Fruit fly (Drosophila melanogaster) ovary, adult (tissue): ENCODE measurements around the gene Papss.

ENCODE experiments used
- CG17801 ChIP-seq: fragments of 200-800 bp; optimal IDR thresholded peaks from 2 replicates; lab custom pipeline; 2019; ENCODE audit warnings: missing biosample characterization, mild to moderate bottlenecking, missing genetic modification characterization, moderate library complexity; ENCODE audit not compliant: partially characterized antibody

Gene Papss

DNA sequence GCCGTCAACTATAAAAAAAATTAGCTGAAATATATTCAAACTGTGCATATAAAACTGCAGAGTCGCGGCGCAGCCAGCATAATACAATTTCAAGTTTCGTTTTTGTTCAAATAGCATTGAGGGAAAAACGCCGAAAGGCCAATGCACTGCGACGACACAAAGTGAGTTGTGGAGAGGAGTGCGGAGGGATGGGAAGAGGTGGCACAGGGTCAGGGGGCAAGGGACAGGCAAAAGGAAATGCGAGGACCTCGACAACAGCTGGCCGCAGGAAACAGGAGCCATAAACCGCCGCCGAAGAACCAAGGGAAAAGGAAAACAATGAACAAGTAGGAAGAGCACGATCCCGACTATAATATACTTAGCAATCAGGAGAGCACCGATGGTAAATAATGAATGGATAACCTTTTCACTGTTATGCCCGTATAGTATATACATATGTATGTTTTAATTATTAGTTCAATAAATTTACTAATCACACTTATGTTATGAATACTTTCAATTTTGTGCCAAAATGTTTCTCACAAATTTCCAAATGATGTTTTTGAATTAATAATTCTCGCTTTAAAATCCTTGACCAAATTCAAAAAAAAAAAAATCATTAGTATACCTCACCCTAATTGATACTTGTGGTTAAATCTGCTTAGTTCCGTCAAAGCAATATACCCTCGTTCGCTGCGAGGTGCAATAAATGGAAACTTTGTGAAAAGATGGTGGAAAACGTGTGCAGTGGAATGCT is 53.6 kb downstream of the Papss start:
- TF ChIP-seq CG17801, result no peak

DNA sequence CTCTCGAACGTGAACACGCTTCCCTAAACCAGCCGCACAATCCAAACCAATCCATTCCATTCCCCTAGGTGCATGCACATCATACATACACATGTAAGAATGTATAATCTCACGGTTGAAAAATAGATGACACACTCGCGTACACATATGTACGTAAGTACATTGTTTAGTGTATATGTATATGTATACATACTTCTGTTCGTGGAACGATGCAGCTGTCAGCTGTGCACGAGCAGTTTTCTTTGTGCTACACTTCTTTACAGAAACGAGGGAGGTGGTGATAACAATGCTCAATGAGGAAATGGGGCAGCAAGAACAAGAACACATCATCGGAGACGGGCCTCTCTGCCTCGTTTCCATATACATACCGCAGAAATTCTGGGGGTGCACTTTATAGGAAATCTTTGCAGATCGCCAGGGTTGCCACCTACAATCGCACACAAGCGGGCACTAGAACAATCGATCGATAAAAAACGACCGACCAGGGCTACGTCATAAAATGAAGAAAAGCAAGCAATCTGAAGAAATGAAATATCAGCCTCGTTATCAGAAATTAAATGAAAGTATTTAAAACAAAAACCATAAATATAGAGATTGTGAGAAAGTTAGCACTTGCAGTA is 54.3 kb downstream of the Papss start:
- TF ChIP-seq CG17801, result no peak

DNA sequence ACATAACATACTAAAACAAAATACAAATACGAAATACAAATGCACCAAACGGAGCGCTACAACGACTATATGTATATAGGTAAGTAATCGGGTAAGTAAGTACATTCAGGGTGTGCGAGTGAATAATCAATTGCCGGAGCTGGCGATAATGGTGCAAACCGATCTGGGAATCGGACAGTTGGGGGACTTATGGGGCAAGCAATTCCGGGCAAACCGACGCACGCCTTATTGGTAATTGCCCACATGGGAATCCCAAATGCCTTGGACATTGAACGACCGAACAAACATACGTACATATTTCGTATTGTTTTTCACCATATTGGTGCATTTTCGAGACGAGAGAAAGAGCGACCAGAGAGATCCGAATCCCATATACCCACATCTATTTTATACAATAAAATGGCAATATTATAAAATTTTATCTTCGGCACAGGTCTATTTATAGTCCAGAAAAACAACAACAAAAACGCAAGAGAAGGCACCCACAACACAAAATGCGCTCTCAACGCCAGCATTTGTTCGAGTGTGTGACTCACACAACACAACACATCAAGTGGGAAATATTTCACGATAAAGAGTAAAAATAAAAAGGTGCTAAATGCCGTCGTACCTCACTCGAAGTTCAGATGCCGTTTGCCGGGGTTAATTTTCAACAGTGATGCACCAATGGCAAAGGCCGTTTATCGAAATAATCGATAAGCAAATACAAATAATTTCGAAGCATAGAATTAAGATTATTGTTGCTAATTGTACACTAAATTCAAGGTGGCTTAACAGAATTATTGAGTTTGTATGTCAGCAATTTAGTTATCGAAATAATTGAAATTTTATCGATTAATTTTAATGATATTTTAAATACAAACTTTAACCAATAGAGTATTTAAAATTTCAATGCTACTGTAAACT is 55.3 kb downstream of the Papss start:
- no peak for TF ChIP-seq CG17801

DNA sequence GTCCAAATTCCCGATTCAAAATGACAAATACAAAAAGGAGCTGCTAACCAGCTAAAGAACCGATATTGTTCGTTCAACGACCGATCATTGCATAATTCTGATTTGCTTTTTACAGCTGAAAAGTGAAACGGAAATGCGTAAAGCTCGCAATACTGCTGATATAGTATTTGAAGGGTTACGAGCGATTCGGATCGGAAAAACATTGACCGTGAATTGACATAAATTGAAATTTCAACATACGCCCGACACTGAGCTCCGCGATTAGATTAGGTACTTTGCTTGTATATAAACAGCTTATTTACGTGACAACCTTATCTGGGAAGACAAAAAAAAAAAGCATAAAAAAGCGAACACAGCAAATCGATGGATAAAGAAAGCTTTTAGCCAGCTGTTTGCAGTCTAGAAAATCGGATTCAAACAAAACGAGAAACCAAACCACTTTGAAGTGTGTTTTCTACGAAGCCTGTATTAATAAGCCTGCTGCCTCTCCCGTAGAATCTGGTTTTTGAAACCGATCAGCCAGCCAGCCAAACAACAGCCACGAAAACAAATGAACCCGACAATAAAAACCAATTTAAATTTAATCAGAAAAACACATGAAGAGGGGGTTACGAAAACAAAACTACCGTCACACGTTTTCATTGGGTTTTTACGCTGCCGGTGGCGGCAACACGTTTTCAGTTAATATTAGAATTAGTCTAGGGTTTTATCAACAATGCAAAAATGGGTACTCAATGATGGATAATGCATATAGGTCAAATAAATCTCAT is 56.6 kb downstream of the Papss start:
- TF ChIP-seq CG17801, result no peak

DNA sequence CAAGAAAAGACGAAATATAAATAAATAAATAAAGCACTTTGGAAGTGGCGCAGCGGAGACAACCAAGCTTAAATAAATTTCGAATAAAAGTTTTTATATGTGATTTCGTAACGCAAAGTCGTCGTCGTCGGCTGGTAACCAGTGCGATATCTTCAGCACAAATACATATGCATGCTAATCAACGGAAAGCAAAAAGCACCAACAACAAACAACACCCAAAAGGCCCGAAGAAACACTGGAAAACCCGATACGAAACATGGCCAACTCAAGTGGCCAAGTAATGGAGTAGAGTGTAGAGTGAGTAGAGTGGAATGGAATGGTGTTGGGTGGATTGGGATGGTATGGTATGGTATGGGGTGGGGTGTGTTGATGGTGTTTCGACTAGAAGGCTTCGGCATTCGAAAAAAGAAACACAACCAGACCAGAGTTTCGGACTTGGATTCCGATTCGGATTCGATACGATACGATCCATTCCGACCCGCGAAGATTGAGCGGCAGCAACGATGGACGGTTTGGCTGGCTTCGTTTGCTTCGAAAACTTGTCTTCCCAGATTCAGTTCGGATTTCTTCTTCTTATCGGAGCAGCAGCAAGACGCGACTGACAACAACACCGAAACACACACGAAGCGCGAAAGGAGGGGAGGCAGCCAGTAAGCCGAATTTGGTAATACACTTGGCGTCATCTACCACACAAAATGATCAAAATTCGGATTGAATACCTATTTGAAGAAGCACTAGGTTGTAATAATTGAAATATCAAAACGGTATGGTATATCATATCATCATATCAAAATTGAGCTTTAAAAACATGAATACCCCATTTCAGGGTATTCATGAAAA is 57.7 kb downstream of the Papss start:
- peak; percentile 50 for TF ChIP-seq CG17801

DNA sequence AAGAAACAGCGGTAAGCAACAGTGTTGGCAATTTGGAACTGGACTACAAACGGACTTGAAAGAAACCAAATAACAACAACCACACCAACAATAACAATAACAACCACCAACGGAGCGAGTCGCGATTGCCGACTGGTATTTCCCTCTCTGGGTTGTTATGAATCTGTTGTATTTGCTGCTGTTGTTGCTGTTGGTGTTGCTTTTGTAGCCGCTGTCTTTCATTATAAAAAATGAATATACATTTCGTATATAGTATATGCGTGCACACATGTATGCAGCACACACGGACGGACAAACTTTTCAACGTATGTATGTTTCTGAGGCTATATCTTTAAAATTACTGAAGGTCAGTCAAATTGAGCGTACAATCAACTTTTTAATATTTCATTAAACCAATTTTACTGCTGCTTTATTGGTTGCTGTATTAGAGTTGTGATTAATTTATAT is 58.3 kb downstream of the Papss start:
- TF ChIP-seq CG17801, result no peak

DNA sequence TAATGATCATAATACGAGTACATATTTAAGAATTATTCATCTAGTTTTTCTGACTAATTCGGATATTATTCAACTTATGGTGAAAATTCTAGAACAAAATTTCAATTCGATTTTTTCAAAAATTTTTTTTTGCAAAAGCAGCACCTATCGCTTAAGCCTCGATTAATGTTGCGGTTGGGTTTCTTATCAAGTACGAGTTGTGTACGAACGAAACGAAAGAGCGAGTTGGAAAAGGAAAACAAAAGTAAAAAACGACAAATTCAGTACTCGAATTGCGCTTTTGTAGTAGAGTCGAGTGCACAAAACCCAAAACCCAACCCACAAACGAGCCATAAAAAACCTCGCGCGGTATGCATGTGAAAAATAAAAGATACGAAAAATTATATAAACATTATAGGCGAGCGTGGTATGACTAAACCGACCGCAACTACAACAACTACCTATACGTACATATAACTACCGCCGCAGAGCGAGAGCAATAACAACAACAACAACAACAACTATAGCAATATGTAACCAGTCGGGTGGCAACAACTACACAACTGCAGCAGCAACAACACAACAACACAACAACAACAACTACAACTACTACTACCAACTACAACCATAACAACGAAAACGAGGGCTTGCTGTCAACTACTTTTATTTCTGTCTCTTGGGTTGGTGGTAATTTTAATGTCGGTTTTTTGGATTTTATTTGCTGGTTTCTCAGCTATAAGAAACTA is 59.5 kb downstream of the Papss start:
- TF ChIP-seq CG17801, result peak; percentile 25

DNA sequence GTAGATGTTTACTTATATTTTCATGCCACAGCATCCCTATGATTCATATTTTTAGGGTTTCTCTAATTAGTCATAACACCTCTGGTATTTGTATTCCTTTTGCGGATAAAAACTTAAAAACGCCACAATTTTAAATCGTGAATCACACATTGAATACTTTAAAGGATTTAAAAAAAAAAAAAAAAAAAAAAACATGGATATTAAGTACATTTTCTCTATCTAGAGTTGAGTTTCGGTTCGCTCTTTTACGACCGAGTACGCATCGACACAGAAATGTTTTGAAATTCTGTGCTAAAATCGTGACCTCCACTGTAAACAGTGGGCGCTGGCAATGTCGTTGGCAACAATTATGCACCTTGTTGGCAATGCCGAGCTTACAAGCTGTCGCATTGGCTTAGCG is 60.3 kb downstream of the Papss start:
- no peak for TF ChIP-seq CG17801

DNA sequence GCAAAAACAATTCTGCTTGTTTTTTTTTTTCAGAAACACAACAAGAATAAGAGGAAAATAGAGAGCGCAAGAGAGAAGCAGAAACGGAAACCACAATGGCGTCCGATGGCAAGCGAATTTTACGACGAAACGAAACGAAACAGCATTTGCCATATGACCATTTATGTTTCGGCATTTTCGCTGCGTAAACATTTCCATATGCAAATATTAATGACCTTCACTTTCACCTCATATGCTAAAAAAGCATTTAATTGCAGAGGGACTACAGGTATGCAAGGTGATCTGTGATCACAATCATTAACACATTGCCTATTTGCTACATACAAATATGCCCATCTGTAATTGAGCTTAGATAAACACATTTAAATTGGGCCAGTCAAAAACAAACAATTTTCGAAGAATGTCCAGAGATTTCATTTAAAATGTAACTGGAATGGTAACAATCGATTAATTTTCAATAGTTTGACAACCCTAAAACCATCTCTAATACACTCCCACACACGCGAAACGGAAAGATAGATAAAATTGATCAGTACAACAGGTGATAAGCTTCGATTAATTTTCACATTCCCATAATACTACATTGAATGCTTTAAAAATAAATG is 61.2 kb downstream of the Papss start:
- peak; percentile 59 for TF ChIP-seq CG17801

DNA sequence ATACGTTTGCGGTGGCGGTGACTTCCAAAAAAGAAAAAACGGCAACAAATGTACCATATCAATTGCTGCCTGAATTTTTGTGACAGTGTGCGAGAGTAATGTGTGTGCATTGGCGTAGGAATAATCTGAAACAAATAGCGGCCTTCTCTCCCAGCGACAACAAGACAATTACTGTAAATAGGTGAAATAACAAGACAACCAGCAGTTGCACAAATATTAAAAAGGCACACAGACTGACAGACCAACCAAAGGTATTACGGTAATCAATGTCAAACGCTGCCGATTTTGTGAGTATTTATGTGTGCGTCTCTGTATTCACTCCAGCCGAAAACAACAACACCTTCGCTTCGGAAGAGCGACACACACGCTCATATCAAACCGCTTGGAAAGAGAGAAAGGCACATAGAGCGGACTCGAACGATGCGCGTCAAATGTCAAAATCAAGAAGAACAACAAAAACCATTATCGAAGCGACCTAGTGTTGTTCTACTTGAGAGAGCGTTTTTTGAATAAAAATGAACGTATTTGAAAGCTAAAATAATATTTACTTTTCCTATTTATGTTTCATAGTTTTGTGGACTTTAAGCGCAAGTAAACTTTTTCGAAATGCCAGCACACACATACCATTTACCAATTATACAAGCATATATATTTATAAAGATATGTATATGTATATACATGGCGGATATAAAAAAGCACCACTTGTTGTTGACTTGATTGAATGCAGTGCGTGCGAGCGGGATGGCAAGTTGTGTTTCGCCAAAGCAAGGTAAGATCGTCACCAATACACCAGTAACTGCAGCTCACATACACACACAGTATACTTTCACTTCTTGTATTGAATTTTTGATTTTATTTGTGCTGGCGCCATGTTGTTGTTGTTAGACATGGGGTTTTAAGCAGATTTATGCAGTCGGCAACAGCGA is 62.0 kb downstream of the Papss start:
- TF ChIP-seq CG17801, result no peak

DNA sequence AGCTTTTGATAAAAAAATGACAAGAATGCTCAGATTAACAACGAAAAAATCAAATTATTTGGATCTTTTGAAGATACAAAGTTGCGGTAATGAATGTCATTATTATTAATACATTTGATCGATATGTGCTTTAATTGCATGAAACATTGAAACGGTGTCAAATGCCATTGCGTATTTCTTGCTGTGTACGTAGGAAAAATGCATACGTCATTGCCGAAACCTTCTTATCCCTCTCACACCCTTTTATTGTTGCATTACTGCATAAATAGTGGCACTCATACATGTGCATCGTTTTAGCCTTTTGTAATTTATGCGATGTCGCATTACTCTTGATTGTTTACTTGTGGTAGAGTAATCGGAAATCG is 62.6 kb downstream of the Papss start:
- TF ChIP-seq CG17801, result no peak

DNA sequence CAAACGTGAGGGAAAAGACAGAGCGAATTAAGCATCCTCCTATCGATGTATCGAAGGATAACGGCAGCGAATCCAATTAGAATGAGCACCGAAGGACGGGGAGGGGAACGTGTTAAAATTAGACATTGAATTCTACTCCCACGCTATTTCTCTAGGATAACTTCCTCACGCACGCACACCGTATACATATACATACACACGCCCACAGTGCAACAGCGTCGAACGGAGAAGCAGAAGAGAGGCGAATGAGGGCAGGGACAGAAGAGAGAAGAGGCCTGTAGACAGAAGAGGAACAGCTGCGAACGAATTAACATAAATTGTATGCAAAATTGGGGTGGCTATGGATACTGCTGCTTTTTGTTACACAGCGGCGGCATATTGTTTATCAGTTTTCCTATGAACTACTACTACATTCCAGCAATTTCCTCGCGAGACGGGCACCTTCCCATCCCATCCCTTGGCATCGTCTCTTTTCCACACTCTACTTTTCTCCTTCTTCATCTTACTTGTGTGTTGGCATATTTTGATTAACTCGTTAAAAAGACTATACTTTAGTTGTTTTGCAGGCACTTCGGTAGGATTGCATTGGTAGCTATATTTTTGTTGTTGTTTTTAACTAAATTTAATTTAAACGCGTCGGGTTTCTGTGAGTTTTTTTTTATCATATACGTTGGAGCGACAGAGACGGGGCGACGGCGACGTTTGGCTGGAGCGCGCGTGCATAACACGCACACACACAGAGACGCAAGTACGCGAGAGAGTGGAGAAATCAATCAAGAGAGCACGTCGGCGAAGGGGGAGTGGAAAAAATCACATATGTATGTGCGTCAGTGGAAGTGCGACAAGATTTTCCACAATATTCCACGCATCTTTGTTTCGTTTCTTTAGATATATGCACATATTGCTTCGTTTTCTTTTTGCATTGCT is 63.4 kb downstream of the Papss start:
- no peak for TF ChIP-seq CG17801
